Worm (Caenorhabditis elegans): ENCODE data around the gene C29E4.12.

C29E4.12 gene

ce11 chrIII:7973201-7973767 lies 32.3 kb downstream of the C29E4.12 start, which contains the start of the genes eef-1B.1 and aco-2 (continued):
- TF ChIP-seq zfh-2 (GFP tag; conservative IDR thresholded peaks at IDR 0.05), result peak; percentile 89
- no peak for TF ChIP-seq pha-4 (tag; optimal IDR thresholded peaks at IDR 0.05)
- no peak for TF ChIP-seq nhr-27 (tag; optimal IDR thresholded peaks at IDR 0.05)
- peak; percentile 68 for TF ChIP-seq ceh-100 (GFP tag; IDR thresholded peaks at IDR 0.05)
- no peak for TF ChIP-seq ceh-79 (tag; optimal IDR thresholded peaks at IDR 0.05)
- peak; percentile 53; the same call in 1 of the 2 replicates for TF ChIP-seq cebp-1 (GFP tag; IDR thresholded peaks at IDR 0.05)
- TF ChIP-seq cebp-1 (tag; optimal IDR thresholded peaks at IDR 0.05), result peak; percentile 87
- TF ChIP-seq T07F8.4 (tag; optimal IDR thresholded peaks at IDR 0.05), result no peak
- TF ChIP-seq ceh-58 (GFP tag; IDR thresholded peaks at IDR 0.05), result no peak
- TF ChIP-seq lsy-27 (tag; optimal IDR thresholded peaks at IDR 0.05; ENCODE audit: borderline replicate concordance, insufficient read depth), result no peak
- peak; percentile 56 for TF ChIP-seq D2030.7 (GFP tag; IDR thresholded peaks at IDR 0.05)
- TF ChIP-seq lin-40 (tag; optimal IDR thresholded peaks at IDR 0.05), result peak; percentile 84
- no peak for TF ChIP-seq nfya-2 (GFP tag; IDR thresholded peaks at IDR 0.05)
- no peak for TF ChIP-seq tbx-9 (tag; optimal IDR thresholded peaks at IDR 0.05; ENCODE audit: borderline replicate concordance)
- TF ChIP-seq ztf-28 (GFP tag; IDR thresholded peaks at IDR 0.05), result no peak
- TF ChIP-seq mes-4 (tag; optimal IDR thresholded peaks at IDR 0.05), result no peak
- TF ChIP-seq sptf-2 (GFP tag; optimal IDR thresholded peaks at IDR 0.05), result no peak
- no peak for TF ChIP-seq snpc-3.4 (tag; optimal IDR thresholded peaks at IDR 0.05)
- TF ChIP-seq Y53F4B.3 (GFP tag; IDR thresholded peaks at IDR 0.05), result no peak
- TF ChIP-seq nhr-80 (tag; optimal IDR thresholded peaks at IDR 0.05), result peak; percentile 94
- no peak for TF ChIP-seq B0019.2 (GFP tag; conservative IDR thresholded peaks at IDR 0.05)
- no peak for TF ChIP-seq F22D6.2 (tag; optimal IDR thresholded peaks at IDR 0.05)
- no peak for TF ChIP-seq dpff-1 (tag; optimal IDR thresholded peaks at IDR 0.05)
- peak; percentile 78 for TF ChIP-seq Y53G8AR.9 (GFP tag; conservative IDR thresholded peaks at IDR 0.05)
- no peak for TF ChIP-seq aptf-2 (GFP tag; conservative IDR thresholded peaks at IDR 0.05)
- peak; percentile 88 for TF ChIP-seq mcd-1 (GFP tag; IDR thresholded peaks at IDR 0.05)
- peak; percentile 42; the same call in 1 of the 2 replicates for TF ChIP-seq lir-1 (GFP tag; conservative IDR thresholded peaks at IDR 0.05)
- peak; percentile 56; the same call in 1 of the 2 replicates for TF ChIP-seq madf-8 (GFP tag; conservative IDR thresholded peaks at IDR 0.05)
- no peak for TF ChIP-seq F37B4.10 (GFP tag; IDR thresholded peaks at IDR 0.05)
- TF ChIP-seq dpl-1 (GFP tag; optimal IDR thresholded peaks at IDR 0.05), result peak; percentile 68
- TF ChIP-seq hmg-20 (GFP tag; IDR thresholded peaks at IDR 0.05), result no peak
- no peak for TF ChIP-seq somi-1 (GFP tag; optimal IDR thresholded peaks at IDR 0.05)
- TF ChIP-seq unc-130 (GFP tag; optimal IDR thresholded peaks at IDR 0.05), result peak; percentile 33
- TF ChIP-seq nhr-120 (GFP tag; IDR thresholded peaks at IDR 0.05), result no peak
- TF ChIP-seq lin-35 (GFP tag; optimal IDR thresholded peaks at IDR 0.05), result peak in 2 of 3 experiments; percentile 3 to 89
- no peak for TF ChIP-seq lag-1 (GFP tag; IDR thresholded peaks at IDR 0.05)
- no peak for TF ChIP-seq mxl-1 (tag; optimal IDR thresholded peaks at IDR 0.05)
- TF ChIP-seq nhr-90 (tag; optimal IDR thresholded peaks at IDR 0.05), result no peak
- peak; percentile 57 for TF ChIP-seq F23B12.7 (tag; optimal IDR thresholded peaks at IDR 0.05; ENCODE audit: insufficient read depth)
- no peak for TF ChIP-seq rec-8 (tag; optimal IDR thresholded peaks at IDR 0.05)
- peak; percentile 40 for TF ChIP-seq xnd-1 (tag; optimal IDR thresholded peaks at IDR 0.05)
- TF ChIP-seq B0261.1 (tag; optimal IDR thresholded peaks at IDR 0.05), result no peak
- no peak for TF ChIP-seq attf-6 (GFP tag; IDR thresholded peaks at IDR 0.05)
- peak; percentile 84 for TF ChIP-seq madf-6 (GFP tag; IDR thresholded peaks at IDR 0.05)
- no peak for TF ChIP-seq zim-3 (tag; optimal IDR thresholded peaks at IDR 0.05)
- peak; percentile 88 for TF ChIP-seq attf-5 (GFP tag; optimal IDR thresholded peaks at IDR 0.05)
- TF ChIP-seq sea-2 (GFP tag; IDR thresholded peaks at IDR 0.05), result no peak
- TF ChIP-seq gei-17 (GFP tag; optimal IDR thresholded peaks at IDR 0.05), result peak; percentile 54

All from whole organism, young adult.